In the genomic region with DNA sequence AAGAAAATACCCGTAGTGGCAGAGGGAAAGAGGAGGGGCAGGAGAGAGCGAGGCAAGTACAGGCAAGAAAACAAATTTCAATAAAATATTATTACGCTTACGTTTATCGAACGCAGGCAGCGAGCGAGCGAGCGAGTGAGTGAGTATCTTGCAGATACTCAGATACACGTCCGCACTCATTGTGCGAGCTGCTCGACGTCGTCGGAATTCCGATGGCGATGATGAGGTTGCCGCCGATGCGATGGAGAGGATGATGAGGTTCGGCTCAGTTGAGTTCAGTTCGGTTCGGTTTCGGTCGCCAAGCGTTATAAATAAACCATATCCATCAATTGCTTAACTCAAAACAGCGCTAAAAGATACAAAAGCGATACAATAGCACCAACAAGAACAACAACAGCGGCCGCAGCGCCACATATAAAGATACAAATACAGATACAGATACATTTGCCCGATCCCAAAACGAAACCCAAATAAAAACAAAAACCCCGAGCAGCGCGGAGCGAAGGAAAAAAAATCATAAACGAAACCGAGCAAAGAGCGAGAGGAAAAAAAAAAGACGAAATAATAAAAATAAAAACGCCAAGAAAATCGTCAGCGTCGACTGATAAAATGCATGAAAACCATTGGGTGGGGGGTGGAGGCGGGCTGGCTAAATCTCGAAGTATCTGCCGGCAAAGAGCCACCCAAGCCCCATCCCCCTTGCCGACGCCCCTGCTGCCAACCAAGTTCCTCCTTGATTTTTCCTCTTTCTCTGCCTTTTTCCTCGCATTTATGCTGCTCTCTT, we compare ENCODE assay signal across 1 fruit fly cellular context.
TF ChIP-seq lines count a peak whose summit lies in the region.

No protein-coding gene starts in this region.

TF ChIP-seq in whole organism, embryonic, 481 proteins besides CTCF, POLR2A, EP300 and RAD21 (continued from another document):
- TF ChIP-seq CG14965 (GFP tag; optimal IDR thresholded peaks at IDR 0.05; lab: Kevin White, UChicago; ENCODE audit: borderline replicate concordance), result no peak
- TF ChIP-seq lilli (GFP tag; optimal IDR thresholded peaks at IDR 0.05; lab: Kevin White, UChicago), result no peak
- peak; percentile 4 for TF ChIP-seq HHEX (GFP tag; optimal IDR thresholded peaks at IDR 0.05; lab: Kevin White, UChicago)
- peak; percentile 79 for TF ChIP-seq cg (GFP tag; optimal IDR thresholded peaks at IDR 0.05; lab: Kevin White, UChicago)
- peak; percentile 91 for TF ChIP-seq abd-A (tag; optimal IDR thresholded peaks at IDR 0.05; lab: Kevin White, UChicago)
- peak; percentile 20 for TF ChIP-seq mam (GFP tag; optimal IDR thresholded peaks at IDR 0.05; lab: Kevin White, UChicago)
- TF ChIP-seq Fer1 (GFP tag; optimal IDR thresholded peaks at IDR 0.05; lab: Kevin White, UChicago), result peak; percentile 24
- 0 out of 2 replicates have a peak, but pooled peaks have one; percentile 24 for TF ChIP-seq wdn (GFP tag; IDR thresholded peaks at IDR 0.05; lab: Robert Waterston, UW)
- no peak for TF ChIP-seq CG14014 (GFP tag; IDR thresholded peaks at IDR 0.05; lab: Robert Waterston, UW)
- TF ChIP-seq Nf-YC (tag; optimal IDR thresholded peaks at IDR 0.05; lab: Kevin White, UChicago), result no peak
- no peak for TF ChIP-seq CG30020 (tag; optimal IDR thresholded peaks at IDR 0.05; lab: Kevin White, UChicago)
- TF ChIP-seq CG10366 (GFP tag; IDR thresholded peaks at IDR 0.05; lab: Robert Waterston, UW), result 0 out of 2 replicates have a peak, but pooled peaks have one; percentile 8
- peak; percentile 30 for TF ChIP-seq CG4424 (GFP tag; optimal IDR thresholded peaks at IDR 0.05; lab: Kevin White, UChicago)
- TF ChIP-seq CG30403 (GFP tag; optimal IDR thresholded peaks at IDR 0.05; lab: Kevin White, UChicago), result peak; percentile 18
- peak; percentile 19 for TF ChIP-seq CHES-1-like (GFP tag; optimal IDR thresholded peaks at IDR 0.05; lab: Kevin White, UChicago)
- TF ChIP-seq so (GFP tag; IDR thresholded peaks at IDR 0.05; lab: Robert Waterston, UW), result peak; percentile 25; the same call in 1 of the 3 replicates
- TF ChIP-seq gsb-n (tag; optimal IDR thresholded peaks at IDR 0.05; lab: Kevin White, UChicago), result no peak
- no peak for TF ChIP-seq CG14710 (tag; optimal IDR thresholded peaks at IDR 0.05; lab: Kevin White, UChicago)
- no peak for TF ChIP-seq CG4617 (GFP tag; optimal IDR thresholded peaks at IDR 0.05; lab: Kevin White, UChicago; ENCODE audit: borderline replicate concordance)
- peak; percentile 40 for TF ChIP-seq CG17328 (GFP tag; IDR thresholded peaks at IDR 0.05; lab: Robert Waterston, UW)
- TF ChIP-seq mld (GFP tag; IDR thresholded peaks at IDR 0.05; lab: Robert Waterston, UW; ENCODE audit: partially characterized antibody), result no peak
- TF ChIP-seq hkb (optimal IDR thresholded peaks at IDR 0.05; lab: Kevin White, UChicago), result no peak
- no peak for TF ChIP-seq hkb (GFP tag; IDR thresholded peaks at IDR 0.05; lab: Robert Waterston, UW)
- TF ChIP-seq gce (GFP tag; IDR thresholded peaks at IDR 0.05; lab: Robert Waterston, UW), result no peak
- no peak for TF ChIP-seq CG8290 (GFP tag; optimal IDR thresholded peaks at IDR 0.05; lab: Kevin White, UChicago)
- TF ChIP-seq CG8290 (tag; optimal IDR thresholded peaks at IDR 0.05; lab: Kevin White, UChicago), result peak in 1 of 2 experiments; percentile 54
- TF ChIP-seq CG3407 (GFP tag; optimal IDR thresholded peaks at IDR 0.05; lab: Kevin White, UChicago), result peak; percentile 1
- TF ChIP-seq CG3847 (GFP tag; IDR thresholded peaks at IDR 0.05; lab: Robert Waterston, UW), result 0 out of 2 replicates have a peak, but pooled peaks have one; percentile 29
- peak; percentile 59 for TF ChIP-seq gro (GFP tag; optimal IDR thresholded peaks at IDR 0.05; lab: Kevin White, UChicago)
- TF ChIP-seq CG6813 (GFP tag; optimal IDR thresholded peaks at IDR 0.05; lab: Kevin White, UChicago), result no peak
- no peak for TF ChIP-seq ATbp (GFP tag; optimal IDR thresholded peaks at IDR 0.05; lab: Kevin White, UChicago)
- peak; percentile 71 for TF ChIP-seq CG13894 (tag; optimal IDR thresholded peaks at IDR 0.05; lab: Kevin White, UChicago)
- no peak for TF ChIP-seq ash1 (GFP tag; optimal IDR thresholded peaks at IDR 0.05; lab: Kevin White, UChicago)
- TF ChIP-seq CG31441 (GFP tag; IDR thresholded peaks at IDR 0.05; lab: Robert Waterston, UW), result no peak
- no peak for TF ChIP-seq exex (tag; optimal IDR thresholded peaks at IDR 0.05; lab: Kevin White, UChicago)
- peak; percentile 83 for TF ChIP-seq lbe (GFP tag; optimal IDR thresholded peaks at IDR 0.05; lab: Kevin White, UChicago)
- peak; percentile 90; the same call in 3 of the 4 replicates for TF ChIP-seq chinmo (GFP tag; IDR thresholded peaks at IDR 0.05; lab: Robert Waterston, UW; ENCODE audit: partially characterized antibody)
- no peak for TF ChIP-seq br (optimal IDR thresholded peaks at IDR 0.05; lab: Kevin White, UChicago)
- TF ChIP-seq Dip3 (GFP tag; optimal IDR thresholded peaks at IDR 0.05; lab: Kevin White, UChicago), result no peak
- peak; percentile 95 for TF ChIP-seq Drgx (GFP tag; IDR thresholded peaks at IDR 0.05; lab: Robert Waterston, UW)
- TF ChIP-seq CG10267 (tag; optimal IDR thresholded peaks at IDR 0.05; lab: Kevin White, UChicago), result no peak
- TF ChIP-seq kni (GFP tag; optimal IDR thresholded peaks at IDR 0.05; lab: Kevin White, UChicago), result peak; percentile 77
- peak; percentile 21 for TF ChIP-seq Kr (GFP tag; optimal IDR thresholded peaks at IDR 0.05; lab: Kevin White, UChicago)
- no peak for TF ChIP-seq ap (GFP tag; IDR thresholded peaks at IDR 0.05; lab: Robert Waterston, UW)
- peak; percentile 20 for TF ChIP-seq grn (GFP tag; optimal IDR thresholded peaks at IDR 0.05; lab: Kevin White, UChicago)
- TF ChIP-seq Asciz (GFP tag; optimal IDR thresholded peaks at IDR 0.05; lab: Kevin White, UChicago), result no peak
- TF ChIP-seq sna (GFP tag; IDR thresholded peaks at IDR 0.05; lab: Robert Waterston, UW; ENCODE audit: partially characterized antibody), result peak; percentile 41; the same call in 1 of the 2 replicates
- TF ChIP-seq Scr (GFP tag; IDR thresholded peaks at IDR 0.05; lab: Robert Waterston, UW; ENCODE audit: partially characterized antibody), result peak; percentile 26; the same call in 1 of the 2 replicates
- TF ChIP-seq z (GFP tag; IDR thresholded peaks at IDR 0.05; lab: Robert Waterston, UW), result peak; percentile 96
- TF ChIP-seq CoRest (tag; optimal IDR thresholded peaks at IDR 0.05; lab: Kevin White, UChicago), result peak; percentile 23
- no peak for TF ChIP-seq Hmx (GFP tag; optimal IDR thresholded peaks at IDR 0.05; lab: Kevin White, UChicago)
- peak; percentile 96 for TF ChIP-seq sqz (GFP tag; optimal IDR thresholded peaks at IDR 0.05; lab: Kevin White, UChicago)
- peak; percentile 12; the same call in 1 of the 2 replicates for TF ChIP-seq onecut (GFP tag; IDR thresholded peaks at IDR 0.05; lab: Robert Waterston, UW)
- TF ChIP-seq Med (GFP tag; lab: Kevin White, UChicago), result peak; percentile 62
- no peak for TF ChIP-seq Six4 (GFP tag; optimal IDR thresholded peaks at IDR 0.05; lab: Kevin White, UChicago)
- 0 out of 3 replicates have a peak, but pooled peaks have one; percentile 38 for TF ChIP-seq knrl (GFP tag; IDR thresholded peaks at IDR 0.05; lab: Robert Waterston, UW; ENCODE audit: partially characterized antibody)
- TF ChIP-seq CG32532 (GFP tag; IDR thresholded peaks at IDR 0.05; lab: Robert Waterston, UW), result no peak; the same call in 1 of the 2 replicates
- TF ChIP-seq bsh (GFP tag; optimal IDR thresholded peaks at IDR 0.05; lab: Kevin White, UChicago), result peak in 1 of 2 experiments; percentile 99
- TF ChIP-seq CG15011 (GFP tag; optimal IDR thresholded peaks at IDR 0.05; lab: Kevin White, UChicago), result peak; percentile 20
- peak; percentile 13 for TF ChIP-seq sug (tag; optimal IDR thresholded peaks at IDR 0.05; lab: Kevin White, UChicago)
- no peak for TF ChIP-seq CG1603 (tag; optimal IDR thresholded peaks at IDR 0.05; lab: Kevin White, UChicago)
- no peak for TF ChIP-seq sim (GFP tag; IDR thresholded peaks at IDR 0.05; lab: Robert Waterston, UW)
- TF ChIP-seq Ada2b (GFP tag; IDR thresholded peaks at IDR 0.05; lab: Robert Waterston, UW), result no peak
- TF ChIP-seq trh (GFP tag; optimal IDR thresholded peaks at IDR 0.05; lab: Kevin White, UChicago), result no peak
- no peak for TF ChIP-seq fd3F (GFP tag; optimal IDR thresholded peaks at IDR 0.05; lab: Kevin White, UChicago)
- TF ChIP-seq Dll (GFP tag; IDR thresholded peaks at IDR 0.05; lab: Robert Waterston, UW; ENCODE audit: partially characterized antibody), result 0 out of 4 replicates have a peak, but pooled peaks have one; percentile 37
- TF ChIP-seq dysf (GFP tag; IDR thresholded peaks at IDR 0.05; lab: Robert Waterston, UW), result peak; percentile 38; the same call in 1 of the 3 replicates
- no peak for TF ChIP-seq CG9215 (GFP tag; IDR thresholded peaks at IDR 0.05; lab: Robert Waterston, UW)
- TF ChIP-seq p53 (GFP tag; optimal IDR thresholded peaks at IDR 0.05; lab: Kevin White, UChicago), result no peak
- TF ChIP-seq Neu2 (GFP tag; optimal IDR thresholded peaks at IDR 0.05; lab: Kevin White, UChicago; ENCODE audit: borderline replicate concordance), result no peak
- peak; percentile 26 for TF ChIP-seq dmrt99B (tag; optimal IDR thresholded peaks at IDR 0.05; lab: Kevin White, UChicago)
- no peak for TF ChIP-seq lab (GFP tag; optimal IDR thresholded peaks at IDR 0.05; lab: Kevin White, UChicago)
- TF ChIP-seq tna (GFP tag; IDR thresholded peaks at IDR 0.05; lab: Robert Waterston, UW; ENCODE audit: partially characterized antibody), result peak; percentile 6; the same call in 1 of the 2 replicates
- TF ChIP-seq CG10431 (GFP tag; optimal IDR thresholded peaks at IDR 0.05; lab: Kevin White, UChicago), result peak; percentile 15
- TF ChIP-seq hbn (GFP tag; IDR thresholded peaks at IDR 0.05; lab: Robert Waterston, UW; ENCODE audit: partially characterized antibody), result no peak
- TF ChIP-seq CG2129 (GFP tag; IDR thresholded peaks at IDR 0.05; lab: Robert Waterston, UW; ENCODE audit: partially characterized antibody), result no peak
- peak; percentile 89 for TF ChIP-seq CG2199 (GFP tag; IDR thresholded peaks at IDR 0.05; lab: Robert Waterston, UW)
- no peak for TF ChIP-seq stwl (tag; optimal IDR thresholded peaks at IDR 0.05; lab: Kevin White, UChicago)
- peak; percentile 60; the same call in 1 of the 2 replicates for TF ChIP-seq Adf1 (GFP tag; IDR thresholded peaks at IDR 0.05; lab: Robert Waterston, UW)
- TF ChIP-seq nerfin-1 (tag; optimal IDR thresholded peaks at IDR 0.05; lab: Kevin White, UChicago), result peak; percentile 64
- no peak for TF ChIP-seq phol (tag; optimal IDR thresholded peaks at IDR 0.05; lab: Kevin White, UChicago)
- TF ChIP-seq bigmax (GFP tag; optimal IDR thresholded peaks at IDR 0.05; lab: Kevin White, UChicago), result no peak
- TF ChIP-seq seq (GFP tag; IDR thresholded peaks at IDR 0.05; lab: Robert Waterston, UW), result no peak
- no peak for TF ChIP-seq D (optimal IDR thresholded peaks at IDR 0.05; lab: Kevin White, UChicago)
- no peak for TF ChIP-seq D (GFP tag; optimal IDR thresholded peaks at IDR 0.05; lab: Kevin White, UChicago)
- TF ChIP-seq CG13287 (GFP tag; IDR thresholded peaks at IDR 0.05; lab: Robert Waterston, UW; ENCODE audit: partially characterized antibody), result no peak; the same call in 1 of the 2 replicates
- no peak for TF ChIP-seq CG13424 (tag; optimal IDR thresholded peaks at IDR 0.05; lab: Kevin White, UChicago)
- no peak for TF ChIP-seq CG11085 (GFP tag; IDR thresholded peaks at IDR 0.05; lab: Robert Waterston, UW)
- peak; percentile 52 for TF ChIP-seq Xrp1 (GFP tag; IDR thresholded peaks at IDR 0.05; lab: Robert Waterston, UW)
